Worm (Caenorhabditis elegans): Measurements from ENCODE around the gene ell-1.
A peak's percentile ranks its signal among the peaks of the same experiment; 100 is the strongest.
"Not testable (repeated sequence)": the region's sequence is repeated elsewhere in the genome, so short reads cannot be mapped to it uniquely, and the experiment has no call there.

ell-1 gene

ce11 chrIV:4393942-4394460 lies at the start of gene ell-1:
ell-1 (plus strand) TSS chrIV:4394410.
- TF ChIP-seq ztf-23 (GFP tag; IDR thresholded peaks at IDR 0.05) (no peak), ztf-29 (GFP tag; IDR thresholded peaks at IDR 0.05) (no peak), cog-1 (tag; optimal IDR thresholded peaks at IDR 0.05) (no peak), med-1 (GFP tag; optimal IDR thresholded peaks at IDR 0.05; ENCODE audit: insufficient read depth) (no peak), ref-1 (GFP tag; conservative IDR thresholded peaks at IDR 0.05) (no peak), klf-2 (GFP tag; conservative IDR thresholded peaks at IDR 0.05) (no peak), flt-1 (GFP tag; IDR thresholded peaks at IDR 0.05) (no peak), T22C8.4 (GFP tag; IDR thresholded peaks at IDR 0.05) (no peak), tab-1 (GFP tag; IDR thresholded peaks at IDR 0.05) (no peak)

ce11 chrIV:4344828-4345227 lies 49.4 kb upstream of the ell-1 start:
- TF ChIP-seq tab-1 (GFP tag; IDR thresholded peaks at IDR 0.05) (no peak), ztf-29 (GFP tag; IDR thresholded peaks at IDR 0.05) (no peak), klf-2 (GFP tag; conservative IDR thresholded peaks at IDR 0.05) (no peak), T22C8.4 (GFP tag; IDR thresholded peaks at IDR 0.05) (no peak), cog-1 (tag; optimal IDR thresholded peaks at IDR 0.05) (no peak), ref-1 (GFP tag; conservative IDR thresholded peaks at IDR 0.05) (no peak), ztf-23 (GFP tag; IDR thresholded peaks at IDR 0.05) (no peak), med-1 (GFP tag; optimal IDR thresholded peaks at IDR 0.05; ENCODE audit: insufficient read depth) (no peak), flt-1 (GFP tag; IDR thresholded peaks at IDR 0.05) (no peak)

- no peak for TF ChIP-seq klf-2 (GFP tag; conservative IDR thresholded peaks at IDR 0.05)
- TF ChIP-seq cog-1 (tag; optimal IDR thresholded peaks at IDR 0.05), result no peak
- TF ChIP-seq T22C8.4 (GFP tag; IDR thresholded peaks at IDR 0.05), result no peak
- TF ChIP-seq med-1 (GFP tag; optimal IDR thresholded peaks at IDR 0.05; ENCODE audit: insufficient read depth), result no peak
- no peak for TF ChIP-seq flt-1 (GFP tag; IDR thresholded peaks at IDR 0.05)
Measured at ce11 chrIV:4346512-4346911, 47.7 kb upstream of the ell-1 start, which contains the start of gene oac-52. oac-52 (minus strand) TSS chrIV:4346612.

- TF ChIP-seq med-1 (GFP tag; optimal IDR thresholded peaks at IDR 0.05; ENCODE audit: insufficient read depth) (no peak), ref-1 (GFP tag; conservative IDR thresholded peaks at IDR 0.05) (no peak), tab-1 (GFP tag; IDR thresholded peaks at IDR 0.05) (no peak), ztf-29 (GFP tag; IDR thresholded peaks at IDR 0.05) (no peak), klf-2 (GFP tag; conservative IDR thresholded peaks at IDR 0.05) (no peak), T22C8.4 (GFP tag; IDR thresholded peaks at IDR 0.05) (no peak), ztf-23 (GFP tag; IDR thresholded peaks at IDR 0.05) (no peak), cog-1 (tag; optimal IDR thresholded peaks at IDR 0.05) (no peak)
Measured at ce11 chrIV:4347578-4348003, 46.6 kb upstream of the ell-1 start.

- TF ChIP-seq ztf-23 (GFP tag; IDR thresholded peaks at IDR 0.05); ref-1 (GFP tag; conservative IDR thresholded peaks at IDR 0.05); klf-2 (GFP tag; conservative IDR thresholded peaks at IDR 0.05): not testable (repeated sequence)
Measured at ce11 chrIV:4348146-4348545, 46.1 kb upstream of the ell-1 start, which contains the start of gene W03B1.5. W03B1.5 (plus strand) TSS chrIV:4348446.

ce11 chrIV:4356879-4357278 lies 37.3 kb upstream of the ell-1 start, which contains the start of gene W03B1.9:
W03B1.9 (minus strand) TSS chrIV:4356979.
- TF ChIP-seq klf-2 (GFP tag; conservative IDR thresholded peaks at IDR 0.05) (no peak), T22C8.4 (GFP tag; IDR thresholded peaks at IDR 0.05) (no peak), tab-1 (GFP tag; IDR thresholded peaks at IDR 0.05) (no peak), med-1 (GFP tag; optimal IDR thresholded peaks at IDR 0.05; ENCODE audit: insufficient read depth) (no peak), cog-1 (tag; optimal IDR thresholded peaks at IDR 0.05) (no peak), ztf-29 (GFP tag; IDR thresholded peaks at IDR 0.05) (no peak), ref-1 (GFP tag; conservative IDR thresholded peaks at IDR 0.05) (no peak), flt-1 (GFP tag; IDR thresholded peaks at IDR 0.05) (no peak), ztf-23 (GFP tag; IDR thresholded peaks at IDR 0.05) (no peak)

- no peak for TF ChIP-seq T22C8.4 (GFP tag; IDR thresholded peaks at IDR 0.05)
- TF ChIP-seq flt-1 (GFP tag; IDR thresholded peaks at IDR 0.05), result no peak
- TF ChIP-seq ztf-29 (GFP tag; IDR thresholded peaks at IDR 0.05), result no peak
- no peak for TF ChIP-seq med-1 (GFP tag; optimal IDR thresholded peaks at IDR 0.05; ENCODE audit: insufficient read depth)
- TF ChIP-seq klf-2 (GFP tag; conservative IDR thresholded peaks at IDR 0.05), result no peak
- TF ChIP-seq ztf-23 (GFP tag; IDR thresholded peaks at IDR 0.05), result no peak
- no peak for TF ChIP-seq ref-1 (GFP tag; conservative IDR thresholded peaks at IDR 0.05)
- no peak for TF ChIP-seq tab-1 (GFP tag; IDR thresholded peaks at IDR 0.05)
- TF ChIP-seq cog-1 (tag; optimal IDR thresholded peaks at IDR 0.05), result no peak
Measured at ce11 chrIV:4357296-4357695, 36.9 kb upstream of the ell-1 start, which contains the start of gene sars-2. sars-2 (plus strand) TSS chrIV:4357636.

- TF ChIP-seq flt-1 (GFP tag; IDR thresholded peaks at IDR 0.05), result no peak
- no peak for TF ChIP-seq klf-2 (GFP tag; conservative IDR thresholded peaks at IDR 0.05)
- no peak for TF ChIP-seq cog-1 (tag; optimal IDR thresholded peaks at IDR 0.05)
Measured at ce11 chrIV:4359653-4360052, 34.6 kb upstream of the ell-1 start, which contains the start of gene F55F10.3. F55F10.3 (plus strand) TSS chrIV:4359953.

ce11 chrIV:4360497-4360896 lies 33.7 kb upstream of the ell-1 start, which contains the start of gene F55F10.1:
F55F10.1 (plus strand) TSS chrIV:4360837.
- TF ChIP-seq flt-1 (GFP tag; IDR thresholded peaks at IDR 0.05) (no peak), T22C8.4 (GFP tag; IDR thresholded peaks at IDR 0.05) (0 out of 2 replicates have a peak, but pooled peaks have one; percentile 50)

- TF ChIP-seq ref-1 (GFP tag; conservative IDR thresholded peaks at IDR 0.05) (no peak), ztf-23 (GFP tag; IDR thresholded peaks at IDR 0.05) (no peak), T22C8.4 (GFP tag; IDR thresholded peaks at IDR 0.05) (no peak), ztf-29 (GFP tag; IDR thresholded peaks at IDR 0.05) (no peak), cog-1 (tag; optimal IDR thresholded peaks at IDR 0.05) (no peak), flt-1 (GFP tag; IDR thresholded peaks at IDR 0.05) (no peak)
Measured at ce11 chrIV:4369116-4369515, 25.1 kb upstream of the ell-1 start.
